Worm (Caenorhabditis elegans): ENCODE data around the gene K10C8.4.
A peak's percentile ranks its signal among the peaks of the same experiment; 100 is the strongest.

K10C8.4 gene

ce11 chrV:12725893-12726292, 29.8 kb downstream of the K10C8.4 start, which contains the start of gene R11D1.12:
TSS of gene R11D1.12 (minus strand) at chrV:12725993.
- no peak for TF ChIP-seq nhr-27 (tag; optimal IDR thresholded peaks at IDR 0.05)
- no peak for TF ChIP-seq mes-4 (tag; optimal IDR thresholded peaks at IDR 0.05)
- TF ChIP-seq F10E7.11 (tag; optimal IDR thresholded peaks at IDR 0.05), result no peak
- no peak for TF ChIP-seq fkh-3 (tag; optimal IDR thresholded peaks at IDR 0.05)
- no peak for TF ChIP-seq lin-54 (GFP tag; optimal IDR thresholded peaks at IDR 0.05)
- TF ChIP-seq hlh-26 (GFP tag; conservative IDR thresholded peaks at IDR 0.05), result no peak
- TF ChIP-seq hsf-1 (GFP tag; IDR thresholded peaks at IDR 0.05), result no peak
- TF ChIP-seq gei-17 (GFP tag; optimal IDR thresholded peaks at IDR 0.05), result no peak
- no peak for TF ChIP-seq chd-7 (tag; optimal IDR thresholded peaks at IDR 0.05)
- TF ChIP-seq Y53F4B.3 (GFP tag; IDR thresholded peaks at IDR 0.05), result no peak
- no peak for TF ChIP-seq ceh-100 (GFP tag; IDR thresholded peaks at IDR 0.05)
- no peak for TF ChIP-seq tbp1 (GFP tag; optimal IDR thresholded peaks at IDR 0.05)

- TF ChIP-seq die-1 (tag; optimal IDR thresholded peaks at IDR 0.05) (no peak), ets-4 (GFP tag; optimal IDR thresholded peaks at IDR 0.05) (no peak), ceh-27 (GFP tag; optimal IDR thresholded peaks at IDR 0.05) (no peak), F55B11.4 (tag; optimal IDR thresholded peaks at IDR 0.05; ENCODE audit: borderline replicate concordance, insufficient read depth) (no peak), rcor-1 (GFP tag; IDR thresholded peaks at IDR 0.05) (no peak; the same call in 1 of the 2 replicates), madf-6 (GFP tag; IDR thresholded peaks at IDR 0.05) (peak; percentile 54; the same call in 1 of the 2 replicates), mel-28 (tag; optimal IDR thresholded peaks at IDR 0.05; ENCODE audit: borderline replicate concordance) (no peak), Y53F4B.3 (GFP tag; IDR thresholded peaks at IDR 0.05) (no peak), F57A8.1 (GFP tag; optimal IDR thresholded peaks at IDR 0.05) (no peak), tbp1 (GFP tag; optimal IDR thresholded peaks at IDR 0.05) (no peak), nhr-120 (GFP tag; IDR thresholded peaks at IDR 0.05) (no peak), snpc-4 (GFP tag; optimal IDR thresholded peaks at IDR 0.05) (no peak), snpc-4 (tag; optimal IDR thresholded peaks at IDR 0.05) (no peak), tlf-1 (GFP tag; optimal IDR thresholded peaks at IDR 0.05) (no peak), cebp-1 (GFP tag; IDR thresholded peaks at IDR 0.05) (no peak), cebp-1 (tag; optimal IDR thresholded peaks at IDR 0.05) (no peak), unc-62 (GFP tag; optimal IDR thresholded peaks at IDR 0.05) (no peak), repo-1 (tag; optimal IDR thresholded peaks at IDR 0.05) (no peak), F22D6.2 (tag; optimal IDR thresholded peaks at IDR 0.05) (no peak), athp-1 (tag; optimal IDR thresholded peaks at IDR 0.05) (no peak), hlh-26 (GFP tag; conservative IDR thresholded peaks at IDR 0.05) (no peak), ekl-4 (GFP tag; IDR thresholded peaks at IDR 0.05) (0 out of 2 replicates have a peak, but pooled peaks have one; percentile 34), lir-1 (GFP tag; conservative IDR thresholded peaks at IDR 0.05) (no peak), B0261.1 (tag; optimal IDR thresholded peaks at IDR 0.05) (no peak), snpc-1.3 (tag; optimal IDR thresholded peaks at IDR 0.05; ENCODE audit: insufficient read depth) (no peak), sea-2 (GFP tag; IDR thresholded peaks at IDR 0.05) (no peak), B0336.3 (GFP tag; IDR thresholded peaks at IDR 0.05) (peak; percentile 51), ztf-3 (GFP tag; optimal IDR thresholded peaks at IDR 0.05) (no peak), lin-54 (GFP tag; optimal IDR thresholded peaks at IDR 0.05) (peak; percentile 9), pha-4 (tag; optimal IDR thresholded peaks at IDR 0.05) (no peak), nhr-90 (tag; optimal IDR thresholded peaks at IDR 0.05) (no peak), D2030.7 (GFP tag; IDR thresholded peaks at IDR 0.05) (no peak), rec-8 (tag; optimal IDR thresholded peaks at IDR 0.05) (no peak), attf-5 (GFP tag; optimal IDR thresholded peaks at IDR 0.05) (no peak), snpc-1.1 (tag; optimal IDR thresholded peaks at IDR 0.05; ENCODE audit: insufficient read depth) (no peak), ceh-100 (GFP tag; IDR thresholded peaks at IDR 0.05) (no peak), lin-35 (GFP tag; optimal IDR thresholded peaks at IDR 0.05) (peak in 1 of 3 experiments; percentile 5), fkh-3 (tag; optimal IDR thresholded peaks at IDR 0.05) (no peak), lag-1 (GFP tag; IDR thresholded peaks at IDR 0.05) (no peak), ztf-26 (tag; optimal IDR thresholded peaks at IDR 0.05) (no peak)
Measured at ce11 chrV:12727104-12727637, 31.1 kb downstream of the K10C8.4 start, which contains the start of gene R11D1.13. TSS of gene R11D1.13 (plus strand) at chrV:12727154.
